Fruit fly (Drosophila melanogaster) S2 (cell line): ENCODE data around the gene CG6602.

Experiments
- CG8478 ChIP-seq: fragments of >200 bp; optimal IDR thresholded peaks from 2 replicates; lab custom pipeline; 2018
- CTCF ChIP-seq, 2 experiments: fragments of >200 bp; optimal IDR thresholded peaks; 2 replicates each; lab custom pipeline; 2018

- TF ChIP-seq CG8478 (lab: Kevin White, UChicago), result no peak
- no peak for TF ChIP-seq CTCF (optimal IDR thresholded peaks at IDR 0.05; lab: Kevin White, UChicago)
These were observed 21.3 kb downstream of the CG6602 start, which contains the start of gene CG10469 for dm6 chr3L:6093213-6093612.
